Worm (Caenorhabditis elegans) whole organism, L3 larva: ENCODE measurements around the gene srx-133.

ENCODE experiments used
- ceh-28 ChIP-seq: fragments of 150-350 bp; optimal IDR thresholded peaks from 2 replicates; lab custom pipeline; 2014; ENCODE audit warnings: missing biosample characterization, missing genetic modification reagents, missing genetic modification characterization
- jun-1 ChIP-seq: fragments of 150-350 bp; optimal IDR thresholded peaks from 2 replicates; lab custom pipeline; 2014; ENCODE audit warnings: missing biosample characterization, missing genetic modification reagents, missing genetic modification characterization
- nhr-67 ChIP-seq: fragments of 150-350 bp; optimal IDR thresholded peaks from 2 replicates; lab custom pipeline; 2014; ENCODE audit warnings: missing biosample characterization, missing genetic modification characterization
- nhr-77 ChIP-seq: fragments of 150-350 bp; optimal IDR thresholded peaks from 2 replicates; lab custom pipeline; 2014; ENCODE audit warnings: missing biosample characterization, missing genetic modification characterization
- snpc-4 ChIP-seq: fragments of 150-350 bp; optimal IDR thresholded peaks from 2 replicates; lab custom pipeline; 2014; ENCODE audit warnings: missing biosample characterization, missing genetic modification characterization
- unc-39 ChIP-seq: sonication (generic microtip); optimal IDR thresholded peaks from 4 replicates; lab custom pipeline; 2017; ENCODE audit warnings: missing biosample characterization, missing genetic modification characterization
- zag-1 ChIP-seq: fragments of 150-350 bp; optimal IDR thresholded peaks from 2 replicates; lab custom pipeline; 2014; ENCODE audit warnings: missing biosample characterization, missing genetic modification characterization
- ztf-11 ChIP-seq: fragments of 150-350 bp; optimal IDR thresholded peaks from 2 replicates; lab custom pipeline; 2014; ENCODE audit warnings: missing biosample characterization, missing genetic modification characterization

- TF ChIP-seq ztf-11 (tag; lab: Kevin White, UChicago) (no peak), snpc-4 (tag; lab: Kevin White, UChicago) (no peak), ceh-28 (no peak), unc-39 (tag; lab: Kevin White, UChicago) (no peak), zag-1 (tag; lab: Kevin White, UChicago) (no peak), nhr-77 (tag; lab: Kevin White, UChicago) (no peak), nhr-67 (tag; lab: Kevin White, UChicago) (no peak), jun-1 (tag; lab: Kevin White, UChicago) (no peak)
Measured at ce11 chrV:13866353-13866752, 17.9 kb downstream of the srx-133 start, which contains the start of gene nhr-175.
